Worm (Caenorhabditis elegans) whole organism, L3 larva: ENCODE results near the gene T04C12.9.

Experiments used
- R02D3.7 ChIP-seq: fragments of 150-350 bp; optimal IDR thresholded peaks from 2 replicates; lab custom pipeline; 2014; ENCODE audit warnings: missing biosample characterization, missing genetic modification characterization
- ama-1 ChIP-seq: fragments of 150-350 bp; optimal IDR thresholded peaks from 2 replicates; lab custom pipeline; 2018
- ceh-16 ChIP-seq: sonication (generic microtip); optimal IDR thresholded peaks from 2 replicates; lab custom pipeline; 2017; ENCODE audit warnings: missing biosample characterization, missing genetic modification characterization
- ceh-28 ChIP-seq: fragments of 150-350 bp; optimal IDR thresholded peaks from 2 replicates; lab custom pipeline; 2014; ENCODE audit warnings: missing biosample characterization, missing genetic modification reagents, missing genetic modification characterization
- ceh-82 ChIP-seq: fragments of 150-350 bp; optimal IDR thresholded peaks from 2 replicates; lab custom pipeline; 2014; ENCODE audit warnings: missing biosample characterization, missing genetic modification characterization
- daf-12 ChIP-seq: fragments of 150-350 bp; optimal IDR thresholded peaks from 2 replicates; lab custom pipeline; 2014; ENCODE audit warnings: missing biosample characterization, missing genetic modification reagents, missing genetic modification characterization
- egl-27 ChIP-seq: sonication (generic microtip); optimal IDR thresholded peaks from 4 replicates; lab custom pipeline; 2017; ENCODE audit warnings: missing biosample characterization, missing genetic modification reagents, missing genetic modification characterization
- egl-5 ChIP-seq: fragments of 150-350 bp; optimal IDR thresholded peaks from 2 replicates; lab custom pipeline; 2017; ENCODE audit warnings: missing biosample characterization, missing genetic modification reagents, missing genetic modification characterization, inconsistent platforms
- elt-1 ChIP-seq: fragments of 150-350 bp; optimal IDR thresholded peaks from 2 replicates; lab custom pipeline; 2014; ENCODE audit warnings: missing biosample characterization, missing genetic modification characterization
- elt-2 ChIP-seq: sonication (generic microtip); optimal IDR thresholded peaks from 2 replicates; lab custom pipeline; 2016; ENCODE audit warnings: missing genetic modification reagents, mild to moderate bottlenecking, missing genetic modification characterization, missing compliant biosample characterization
- elt-3 ChIP-seq, 3 experiments: fragments of 150-350 bp in 1 of 3; sonication (generic microtip) in 2 of 3; optimal IDR thresholded peaks; 2 replicates in 2 of 3; 4 replicates in 1 of 3; lab custom pipeline; 2014 to 2017; ENCODE audit warnings: missing biosample characterization in 3 of 3, missing genetic modification characterization in 3 of 3
- eor-1 ChIP-seq, 2 experiments: fragments of 150-350 bp; optimal IDR thresholded peaks; 2 replicates each; lab custom pipeline; 2014 to 2018; ENCODE audit warnings: missing biosample characterization in 2 of 2, missing genetic modification characterization in 2 of 2
- fkh-10 ChIP-seq: sonication (generic microtip); optimal IDR thresholded peaks from 2 replicates; lab custom pipeline; 2017; ENCODE audit warnings: missing biosample characterization, missing genetic modification reagents, missing genetic modification characterization
- fkh-2 ChIP-seq: fragments of 150-350 bp; optimal IDR thresholded peaks from 2 replicates; lab custom pipeline; 2014; ENCODE audit warnings: missing biosample characterization, missing genetic modification reagents, missing genetic modification characterization
- fos-1 ChIP-seq: fragments of 150-350 bp; optimal IDR thresholded peaks from 2 replicates; lab custom pipeline; 2014; ENCODE audit warnings: missing biosample characterization, missing genetic modification characterization
- hmg-11 ChIP-seq: sonication (generic microtip); optimal IDR thresholded peaks from 2 replicates; lab custom pipeline; 2016; ENCODE audit warnings: missing genetic modification characterization, missing compliant biosample characterization
- jun-1 ChIP-seq: fragments of 150-350 bp; optimal IDR thresholded peaks from 2 replicates; lab custom pipeline; 2014; ENCODE audit warnings: missing biosample characterization, missing genetic modification reagents, missing genetic modification characterization
- lin-15B ChIP-seq: fragments of 150-350 bp; optimal IDR thresholded peaks from 2 replicates; lab custom pipeline; 2014; ENCODE audit warnings: missing biosample characterization, missing genetic modification characterization
- lin-39 ChIP-seq: fragments of 150-350 bp; optimal IDR thresholded peaks from 2 replicates; lab custom pipeline; 2018; ENCODE audit warnings: missing biosample characterization, missing genetic modification reagents, missing genetic modification characterization
- mdl-1 ChIP-seq: fragments of 150-350 bp; optimal IDR thresholded peaks from 2 replicates; lab custom pipeline; 2014; ENCODE audit warnings: missing biosample characterization, missing genetic modification characterization
- mml-1 ChIP-seq: fragments of 150-350 bp; sonication (generic microtip); optimal IDR thresholded peaks from 3 replicates; lab custom pipeline; 2014; ENCODE audit warnings: missing biosample characterization, missing genetic modification characterization
- nfya-1 ChIP-seq: sonication (generic microtip); optimal IDR thresholded peaks from 2 replicates; lab custom pipeline; 2017; ENCODE audit warnings: missing genetic modification characterization, mild to moderate bottlenecking, missing compliant biosample characterization, antibody characterized with exemption, moderate library complexity; ENCODE audit not compliant: insufficient read depth
- nhr-11 ChIP-seq: fragments of 150-350 bp; optimal IDR thresholded peaks from 2 replicates; lab custom pipeline; 2014; ENCODE audit warnings: missing biosample characterization, missing genetic modification characterization
- nhr-12 ChIP-seq: fragments of 150-350 bp; optimal IDR thresholded peaks from 2 replicates; lab custom pipeline; 2014; ENCODE audit warnings: missing biosample characterization, missing genetic modification characterization
- nhr-23 ChIP-seq: fragments of 150-350 bp; optimal IDR thresholded peaks from 2 replicates; lab custom pipeline; 2014; ENCODE audit warnings: missing biosample characterization, missing genetic modification reagents, missing genetic modification characterization
- nhr-25 ChIP-seq: sonication (generic microtip); optimal IDR thresholded peaks from 2 replicates; lab custom pipeline; 2017; ENCODE audit warnings: missing biosample characterization, missing genetic modification characterization
- nhr-28 ChIP-seq: fragments of 150-350 bp; optimal IDR thresholded peaks from 2 replicates; lab custom pipeline; 2014; ENCODE audit warnings: missing biosample characterization, missing genetic modification characterization
- nhr-43 ChIP-seq: sonication (generic microtip); optimal IDR thresholded peaks from 2 replicates; lab custom pipeline; 2016; ENCODE audit warnings: mild to moderate bottlenecking, missing genetic modification characterization, missing compliant biosample characterization; ENCODE audit not compliant: poor library complexity, severe bottlenecking
- nhr-76 ChIP-seq: fragments of 150-350 bp; sonication (generic microtip); optimal IDR thresholded peaks from 5 replicates; lab custom pipeline; 2014; ENCODE audit warnings: missing biosample characterization, missing genetic modification characterization
- nhr-77 ChIP-seq: fragments of 150-350 bp; optimal IDR thresholded peaks from 2 replicates; lab custom pipeline; 2014; ENCODE audit warnings: missing biosample characterization, missing genetic modification characterization
- pha-4 ChIP-seq: fragments of 150-350 bp; optimal IDR thresholded peaks from 2 replicates; lab custom pipeline; 2014; ENCODE audit warnings: missing biosample characterization, missing genetic modification reagents, missing genetic modification characterization
- sea-2 ChIP-seq: fragments of 150-350 bp; sonication (generic microtip); optimal IDR thresholded peaks from 4 replicates; lab custom pipeline; 2014; ENCODE audit warnings: missing biosample characterization, missing genetic modification reagents, missing genetic modification characterization
- snpc-4 ChIP-seq: fragments of 150-350 bp; optimal IDR thresholded peaks from 2 replicates; lab custom pipeline; 2014; ENCODE audit warnings: missing biosample characterization, missing genetic modification characterization
- tbx-2 ChIP-seq: sonication (generic microtip); optimal IDR thresholded peaks from 2 replicates; lab custom pipeline; 2016; ENCODE audit warnings: mild to moderate bottlenecking, missing genetic modification characterization, missing compliant biosample characterization
- unc-39 ChIP-seq: sonication (generic microtip); optimal IDR thresholded peaks from 4 replicates; lab custom pipeline; 2017; ENCODE audit warnings: missing biosample characterization, missing genetic modification characterization
- zag-1 ChIP-seq: fragments of 150-350 bp; optimal IDR thresholded peaks from 2 replicates; lab custom pipeline; 2014; ENCODE audit warnings: missing biosample characterization, missing genetic modification characterization
- ztf-11 ChIP-seq: fragments of 150-350 bp; optimal IDR thresholded peaks from 2 replicates; lab custom pipeline; 2014; ENCODE audit warnings: missing biosample characterization, missing genetic modification characterization
- ztf-4 ChIP-seq: fragments of 150-350 bp; optimal IDR thresholded peaks from 2 replicates; lab custom pipeline; 2014; ENCODE audit warnings: missing biosample characterization, missing genetic modification characterization

Gene T04C12.9

DNA sequence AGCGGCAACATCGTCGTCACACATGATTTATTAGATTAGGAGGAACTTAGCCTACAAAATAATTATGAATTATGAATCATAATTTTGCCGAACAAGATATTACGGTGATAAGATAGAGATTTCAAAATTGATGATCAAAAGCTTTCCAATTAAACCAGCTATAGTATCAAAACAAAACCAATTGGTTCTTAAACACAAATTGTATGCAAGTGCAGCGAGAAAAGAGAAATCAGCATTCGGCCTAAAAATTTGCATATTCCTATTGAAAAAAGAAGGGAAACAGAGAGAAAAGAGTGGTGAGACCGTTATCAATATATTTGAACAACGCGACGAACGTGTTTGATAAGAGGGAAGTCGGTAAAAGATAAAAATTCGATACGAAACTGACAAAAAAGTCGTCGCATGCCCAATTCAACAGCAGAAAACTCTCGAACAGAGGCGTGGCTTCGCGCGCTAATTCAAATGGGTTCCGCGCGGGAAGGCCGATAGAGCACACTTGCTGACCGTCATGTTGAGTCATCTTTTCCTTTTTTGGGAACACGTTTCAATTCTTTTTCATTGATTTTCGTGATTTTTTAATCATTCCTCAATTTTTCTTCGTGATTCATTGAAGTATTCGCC is 15.2 kb upstream of the T04C12.9 start, which contains the start of gene act-2 (continued):
- TF ChIP-seq elt-1 (tag; lab: Kevin White, UChicago) (peak; percentile 20), unc-39 (tag; lab: Kevin White, UChicago) (no peak), sea-2 (GFP tag; lab: Kevin White, UChicago) (no peak), nhr-12 (tag; lab: Kevin White, UChicago) (no peak), snpc-4 (peak; percentile 73), fkh-10 (GFP tag; lab: Kevin White, UChicago) (peak; percentile 58), eor-1 (tag; optimal IDR thresholded peaks at IDR 0.05; lab: Kevin White, UChicago) (no peak)

DNA sequence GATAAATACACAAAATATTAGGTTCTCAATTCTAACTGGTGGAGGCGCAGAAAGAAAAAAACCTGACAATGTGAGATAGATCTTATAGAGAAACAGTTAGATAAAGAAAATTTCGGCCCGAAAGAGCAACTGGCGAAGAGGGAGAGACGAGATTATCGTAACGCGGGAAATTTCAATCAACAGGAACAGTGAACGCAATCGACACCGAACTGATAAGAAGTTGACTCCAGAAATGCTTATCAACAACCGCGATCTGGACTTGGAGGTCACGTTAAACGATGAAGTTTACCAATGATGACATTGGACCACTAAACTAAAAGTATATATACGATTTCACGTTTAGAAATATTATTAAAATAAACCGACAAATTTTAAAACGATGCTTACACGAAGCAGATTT is 13.4 kb upstream of the T04C12.9 start:
- TF ChIP-seq elt-3 (tag; optimal IDR thresholded peaks at IDR 0.05; lab: Kevin White, UChicago) (no peak), nhr-25 (tag; lab: Kevin White, UChicago) (peak; percentile 72), ama-1 (lab: Kevin White, UChicago) (peak; percentile 94), pha-4 (peak; percentile 32), nhr-11 (tag; lab: Kevin White, UChicago) (no peak), jun-1 (tag; lab: Kevin White, UChicago) (peak; percentile 4), egl-5 (tag; lab: Kevin White, UChicago) (peak; percentile 8), elt-2 (tag; lab: Kevin White, UChicago) (peak; percentile 52), hmg-11 (tag; lab: Kevin White, UChicago) (no peak), mml-1 (no peak)

DNA sequence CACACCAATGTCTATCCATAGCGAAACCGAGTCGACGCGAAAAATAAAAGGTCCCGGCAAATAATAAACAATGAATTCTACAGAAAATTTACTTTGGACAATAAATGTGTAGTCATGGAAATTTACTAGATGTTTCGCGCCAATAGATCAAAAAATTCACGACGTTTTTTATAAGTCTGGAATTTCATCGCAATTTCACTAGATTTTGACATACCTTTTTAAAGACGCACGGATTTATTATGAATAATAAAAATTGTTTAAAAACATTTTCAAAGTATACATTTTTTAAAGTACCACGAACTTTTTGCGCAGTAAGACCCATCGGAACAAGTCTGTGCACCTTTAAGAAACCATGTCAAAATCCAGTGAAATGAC is 13.0 kb upstream of the T04C12.9 start:
- peak; percentile 14 for TF ChIP-seq nhr-43 (tag; lab: Kevin White, UChicago)
- no peak for TF ChIP-seq nfya-1 (tag; lab: Kevin White, UChicago)
- TF ChIP-seq tbx-2 (tag; lab: Kevin White, UChicago): peak; percentile 34

DNA sequence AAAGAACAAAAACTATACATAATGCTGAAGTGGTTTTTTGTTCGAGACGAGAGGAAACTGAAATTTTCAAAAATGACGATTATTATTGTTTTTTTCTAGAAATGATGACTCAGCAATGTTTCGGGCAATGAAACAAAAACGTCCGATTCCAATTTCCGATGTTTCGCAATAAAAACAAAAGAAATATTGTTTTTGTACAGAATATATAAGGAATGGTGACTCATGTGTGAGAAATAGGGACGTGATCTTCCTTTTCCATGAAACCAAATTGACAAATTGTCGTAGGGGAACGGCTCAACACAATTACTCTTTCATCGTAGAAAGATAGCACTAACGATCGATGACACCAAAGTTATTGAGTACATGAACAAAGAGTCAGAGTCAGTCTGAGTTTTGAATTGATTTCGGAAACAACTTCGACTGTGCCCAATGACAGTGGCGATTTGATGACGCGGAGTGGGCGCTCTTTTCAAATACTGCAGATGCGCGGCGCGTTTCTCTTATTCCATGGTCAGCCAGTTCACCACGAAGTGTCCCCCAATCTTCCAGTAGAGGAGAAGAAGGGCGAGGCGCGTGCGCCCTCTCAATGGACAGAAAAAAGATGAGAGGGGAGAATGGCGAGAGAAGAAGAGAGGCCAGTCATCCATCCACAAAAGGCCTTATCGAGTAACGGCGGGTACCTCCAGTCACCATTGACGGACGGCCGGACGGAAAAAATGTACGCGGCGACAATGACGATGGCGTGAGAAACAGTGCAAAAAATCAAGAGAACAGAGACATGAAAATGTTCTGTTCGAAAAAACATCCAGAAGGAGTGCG is 12.4 kb upstream of the T04C12.9 start:
- TF ChIP-seq snpc-4: peak; percentile 28
- TF ChIP-seq nhr-25 (tag; lab: Kevin White, UChicago): peak; percentile 68
- no peak for TF ChIP-seq nhr-12 (tag; lab: Kevin White, UChicago)
- TF ChIP-seq ama-1 (lab: Kevin White, UChicago): peak; percentile 64
- TF ChIP-seq ceh-16 (tag; lab: Kevin White, UChicago): no peak
- TF ChIP-seq mdl-1: peak; percentile 23
- peak; percentile 85 for TF ChIP-seq hmg-11 (tag; lab: Kevin White, UChicago)
- TF ChIP-seq nfya-1 (tag; lab: Kevin White, UChicago): peak; percentile 78
- TF ChIP-seq nhr-23: peak; percentile 26
- TF ChIP-seq lin-15B: peak; percentile 61

DNA sequence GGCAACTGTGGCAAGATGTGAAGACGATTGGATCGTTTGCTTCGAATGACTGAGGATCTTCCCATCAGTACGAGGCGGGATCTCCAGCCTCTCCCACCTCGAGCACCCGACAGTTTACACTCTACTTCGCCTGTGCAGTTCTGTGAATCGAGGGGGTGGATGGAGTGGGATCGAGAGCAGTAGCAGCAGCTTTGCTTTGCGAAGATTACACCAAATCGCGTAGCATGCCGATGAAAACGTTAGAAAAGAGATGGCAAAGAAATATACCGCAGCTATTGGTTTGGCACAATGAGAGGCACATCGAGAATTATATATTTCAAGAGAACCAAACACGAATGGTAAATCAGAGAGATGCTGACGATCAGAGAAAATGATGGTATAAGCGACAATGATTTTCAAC is 11.4 kb upstream of the T04C12.9 start, which contains the start of gene act-3:
TSS of gene act-3 (minus strand) at position 51 of the 400 bp plus-strand sequence.
- TF ChIP-seq nhr-12 (tag; lab: Kevin White, UChicago) (no peak), sea-2 (GFP tag; lab: Kevin White, UChicago) (no peak), tbx-2 (tag; lab: Kevin White, UChicago) (no peak), ztf-11 (tag; lab: Kevin White, UChicago) (no peak), fos-1 (tag; lab: Kevin White, UChicago) (no peak), lin-39 (tag; lab: Kevin White, UChicago) (peak; percentile 27), elt-3 (tag; optimal IDR thresholded peaks at IDR 0.05; lab: Kevin White, UChicago) (no peak), ama-1 (lab: Kevin White, UChicago) (no peak), fkh-2 (tag; lab: Kevin White, UChicago) (no peak), R02D3.7 (tag; lab: Kevin White, UChicago) (no peak), elt-2 (tag; lab: Kevin White, UChicago) (no peak), daf-12 (no peak), ceh-16 (tag; lab: Kevin White, UChicago) (no peak), nfya-1 (tag; lab: Kevin White, UChicago) (peak; percentile 40), ceh-28 (no peak), nhr-76 (tag; lab: Kevin White, UChicago) (no peak), nhr-25 (tag; lab: Kevin White, UChicago) (no peak), nhr-77 (tag; lab: Kevin White, UChicago) (no peak), nhr-28 (tag; lab: Kevin White, UChicago) (no peak), zag-1 (tag; lab: Kevin White, UChicago) (no peak), egl-27 (tag; lab: Kevin White, UChicago) (no peak), ceh-82 (no peak), pha-4 (peak; percentile 1), jun-1 (tag; lab: Kevin White, UChicago) (no peak), ztf-4 (tag; lab: Kevin White, UChicago) (no peak)
